Worm (Caenorhabditis elegans): Measurements from ENCODE around the gene endu-2.

Gene endu-2

ce11 chrX:8235994-8236393, 6.1 kb upstream of the endu-2 start, which contains the start of gene M60.4:
Gene M60.4 (minus strand): TSS chrX:8236314.
- no peak for TF ChIP-seq unc-62 (GFP tag; optimal IDR thresholded peaks at IDR 0.05)

- no peak for TF ChIP-seq unc-62 (GFP tag; optimal IDR thresholded peaks at IDR 0.05)
Measured at ce11 chrX:8236515-8236914, 5.6 kb upstream of the endu-2 start.

ce11 chrX:8238639-8239055, 3.5 kb upstream of the endu-2 start:
- TF ChIP-seq unc-62 (GFP tag; optimal IDR thresholded peaks at IDR 0.05), result no peak

ce11 chrX:8243116-8243515, 1.0 kb downstream of the endu-2 start:
- TF ChIP-seq unc-62 (GFP tag; optimal IDR thresholded peaks at IDR 0.05), result no peak

ce11 chrX:8246126-8246525, 4.0 kb downstream of the endu-2 start, which contains the start of gene kqt-2:
Gene kqt-2 (minus strand): TSS chrX:8246369.
- no peak for TF ChIP-seq unc-62 (GFP tag; optimal IDR thresholded peaks at IDR 0.05)

ce11 chrX:8247088-8247487, 5.0 kb downstream of the endu-2 start:
- TF ChIP-seq unc-62 (GFP tag; optimal IDR thresholded peaks at IDR 0.05), result no peak

ce11 chrX:8252293-8252692, 10.2 kb downstream of the endu-2 start, which contains the start of gene M60.6:
Gene M60.6 (minus strand): TSS chrX:8252458.
- no peak for TF ChIP-seq unc-62 (GFP tag; optimal IDR thresholded peaks at IDR 0.05)

- no peak for TF ChIP-seq unc-62 (GFP tag; optimal IDR thresholded peaks at IDR 0.05)
Measured at ce11 chrX:8255433-8255832, 13.3 kb downstream of the endu-2 start.

- no peak for TF ChIP-seq unc-62 (GFP tag; optimal IDR thresholded peaks at IDR 0.05)
Measured at ce11 chrX:8257687-8258086, 15.6 kb downstream of the endu-2 start.

ce11 chrX:8261125-8261684, 19.1 kb downstream of the endu-2 start, which contains the start of gene M60.7:
Gene M60.7 (minus strand): TSS chrX:8261175.
- no peak for TF ChIP-seq unc-62 (GFP tag; optimal IDR thresholded peaks at IDR 0.05)

- TF ChIP-seq unc-62 (GFP tag; optimal IDR thresholded peaks at IDR 0.05), result no peak
Measured at ce11 chrX:8262734-8263133, 20.6 kb downstream of the endu-2 start.

- TF ChIP-seq unc-62 (GFP tag; optimal IDR thresholded peaks at IDR 0.05), result no peak
Measured at ce11 chrX:8268083-8268482, 26.0 kb downstream of the endu-2 start.

- no peak for TF ChIP-seq unc-62 (GFP tag; optimal IDR thresholded peaks at IDR 0.05)
Measured at ce11 chrX:8270971-8271553, 29.0 kb downstream of the endu-2 start, which contains the start of gene cutl-29. Gene cutl-29 (minus strand): TSS chrX:8271021.

- no peak for TF ChIP-seq unc-62 (GFP tag; optimal IDR thresholded peaks at IDR 0.05)
Measured at ce11 chrX:8273496-8273895, 31.4 kb downstream of the endu-2 start.

- TF ChIP-seq unc-62 (GFP tag; optimal IDR thresholded peaks at IDR 0.05), result no peak
Measured at ce11 chrX:8274869-8275268, 32.8 kb downstream of the endu-2 start, which contains the start of gene ksr-1. Gene ksr-1 (plus strand): TSS chrX:8275169.

ce11 chrX:8276333-8276732, 34.2 kb downstream of the endu-2 start:
- no peak for TF ChIP-seq unc-62 (GFP tag; optimal IDR thresholded peaks at IDR 0.05)

ce11 chrX:8276984-8277383, 34.9 kb downstream of the endu-2 start:
- TF ChIP-seq unc-62 (GFP tag; optimal IDR thresholded peaks at IDR 0.05), result no peak
